Worm (Caenorhabditis elegans): Measurements from ENCODE around the gene W06F12.2.

ce11 chrIII:13721066-13721465 lies 10.4 kb downstream of the W06F12.2 start:
- no peak for TF ChIP-seq ZK546.5 (tag; optimal IDR thresholded peaks at IDR 0.05)
- no peak for TF ChIP-seq nhr-28 (tag; optimal IDR thresholded peaks at IDR 0.05)
- no peak for TF ChIP-seq ama-1 (optimal IDR thresholded peaks at IDR 0.05)
- peak; percentile 42 for TF ChIP-seq hlh-30 (tag; optimal IDR thresholded peaks at IDR 0.05; ENCODE audit: insufficient read depth)
- peak; percentile 25 for TF ChIP-seq spr-1 (tag; optimal IDR thresholded peaks at IDR 0.05)

Measured in whole organism, L4 larva.